Worm (Caenorhabditis elegans): Measurements from ENCODE around the gene nhr-291.

nhr-291 gene

DNA sequence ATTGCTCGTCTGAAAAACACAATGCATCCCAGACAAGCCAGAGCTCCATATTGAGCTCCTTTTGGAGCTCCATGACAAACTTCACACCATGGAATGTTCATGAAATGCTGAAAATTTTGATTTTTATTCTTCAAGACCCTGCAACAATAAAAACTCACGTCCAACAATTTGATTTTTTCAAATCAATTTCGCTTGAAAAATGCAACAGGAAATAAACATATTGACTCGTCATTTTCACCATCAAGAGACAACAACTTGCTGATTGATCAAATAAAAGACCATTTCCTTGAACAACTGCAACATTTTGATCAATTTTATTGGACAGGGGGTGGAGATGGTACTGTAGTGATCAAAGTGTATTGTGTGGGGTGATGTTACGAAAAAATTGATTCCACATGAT, 50.9 kb downstream of the nhr-291 start, which contains the start of gene nhr-269:
nhr-269 (minus strand) TSS at position 101 of the 400 bp plus-strand sequence.
- no peak for TF ChIP-seq blmp-1 (tag; optimal IDR thresholded peaks at IDR 0.05; ENCODE audit: insufficient read depth)
- no peak for TF ChIP-seq ZK546.5 (tag; optimal IDR thresholded peaks at IDR 0.05)
- no peak for TF ChIP-seq elt-3 (tag; optimal IDR thresholded peaks at IDR 0.05)
- no peak for TF ChIP-seq peb-1 (tag; optimal IDR thresholded peaks at IDR 0.05)
- TF ChIP-seq ztf-4 (tag; optimal IDR thresholded peaks at IDR 0.05) = no peak
- no peak for TF ChIP-seq lin-11 (tag; optimal IDR thresholded peaks at IDR 0.05)
- no peak for TF ChIP-seq elt-1 (tag; optimal IDR thresholded peaks at IDR 0.05)
- TF ChIP-seq zag-1 (tag; optimal IDR thresholded peaks at IDR 0.05) = no peak
- no peak for TF ChIP-seq skn-1 (tag; optimal IDR thresholded peaks at IDR 0.05)
- no peak for TF ChIP-seq nhr-6 (tag; optimal IDR thresholded peaks at IDR 0.05)
- TF ChIP-seq mdl-1 (tag; optimal IDR thresholded peaks at IDR 0.05) = no peak
- TF ChIP-seq lin-39 (tag; optimal IDR thresholded peaks at IDR 0.05) = no peak
- no peak for TF ChIP-seq sma-9 (GFP tag; optimal IDR thresholded peaks at IDR 0.05)
- TF ChIP-seq sma-9 (tag; optimal IDR thresholded peaks at IDR 0.05) = no peak

Measured in whole organism, L2 larva.